Worm (Caenorhabditis elegans): Measurements from ENCODE around the gene F38E11.6.

Gene F38E11.6

ce11 chrIV:9511221-9511638 lies 43.9 kb upstream of the F38E11.6 start:
- TF ChIP-seq ets-5 (GFP tag; IDR thresholded peaks at IDR 0.05) (no peak), mep-1 (tag; optimal IDR thresholded peaks at IDR 0.05) (peak; percentile 74), unc-130 (tag; optimal IDR thresholded peaks at IDR 0.05) (peak; percentile 7), ceh-90 (tag; optimal IDR thresholded peaks at IDR 0.05) (no peak), ceh-82 (tag; optimal IDR thresholded peaks at IDR 0.05) (peak; percentile 84 to 87 (median 86)), dpl-1 (GFP tag; optimal IDR thresholded peaks at IDR 0.05) (peak; percentile 33 to 54 (median 48)), sptf-1 (tag; optimal IDR thresholded peaks at IDR 0.05) (no peak), vab-15 (tag; optimal IDR thresholded peaks at IDR 0.05) (no peak), efl-3 (GFP tag; optimal IDR thresholded peaks at IDR 0.05) (peak; percentile 36), unc-98 (GFP tag; IDR thresholded peaks at IDR 0.05) (no peak), ceh-8 (GFP tag; optimal IDR thresholded peaks at IDR 0.05) (peak; percentile 85), xbp-1 (tag; optimal IDR thresholded peaks at IDR 0.05) (peak; percentile 91), fkh-8 (tag; optimal IDR thresholded peaks at IDR 0.05) (peak; percentile 84), nhr-237 (tag; optimal IDR thresholded peaks at IDR 0.05) (peak; percentile 40), egl-27 (tag; optimal IDR thresholded peaks at IDR 0.05) (peak in 1 of 2 experiments; percentile 2), ces-1 (GFP tag; optimal IDR thresholded peaks at IDR 0.05) (no peak), lsy-2 (tag; optimal IDR thresholded peaks at IDR 0.05) (peak; percentile 72 to 80), C16A3.4 (tag; optimal IDR thresholded peaks at IDR 0.05) (peak; percentile 65), mef-2 (tag; optimal IDR thresholded peaks at IDR 0.05) (peak; percentile 48), pag-3 (tag; optimal IDR thresholded peaks at IDR 0.05; ENCODE audit: borderline replicate concordance, insufficient read depth) (no peak), lin-15B (tag; optimal IDR thresholded peaks at IDR 0.05) (peak; percentile 45), C34B4.2 (tag; optimal IDR thresholded peaks at IDR 0.05) (no peak), unc-86 (tag; optimal IDR thresholded peaks at IDR 0.05) (peak; percentile 82), hpl-2 (GFP tag; optimal IDR thresholded peaks at IDR 0.05) (no peak), nhr-84 (tag; optimal IDR thresholded peaks at IDR 0.05) (no peak), lin-14 (GFP tag; optimal IDR thresholded peaks at IDR 0.05) (peak; percentile 89), nhr-20 (tag; optimal IDR thresholded peaks at IDR 0.05) (peak; percentile 89), nhr-28 (tag; optimal IDR thresholded peaks at IDR 0.05) (no peak), aha-1 (tag; optimal IDR thresholded peaks at IDR 0.05) (no peak), efl-1 (optimal IDR thresholded peaks at IDR 0.05) (peak; percentile 73 to 78), efl-1 (GFP tag; optimal IDR thresholded peaks at IDR 0.05 in 1 of 2) (peak; percentile 61 to 97), elt-3 (tag; optimal IDR thresholded peaks at IDR 0.05) (peak in 5 of 6 experiments; percentile 31 to 61 (median 47)), fkh-4 (tag; optimal IDR thresholded peaks at IDR 0.05; ENCODE audit: borderline replicate concordance) (peak; percentile 13), C04F5.9 (tag; optimal IDR thresholded peaks at IDR 0.05) (peak; percentile 62), jun-1 (tag; optimal IDR thresholded peaks at IDR 0.05) (peak; percentile 52), nhr-76 (tag; optimal IDR thresholded peaks at IDR 0.05) (no peak), hlh-4 (tag; optimal IDR thresholded peaks at IDR 0.05) (no peak), fos-1 (tag; optimal IDR thresholded peaks at IDR 0.05) (peak; percentile 63), irx-1 (tag; optimal IDR thresholded peaks at IDR 0.05) (peak; percentile 85), lin-13 (GFP tag; optimal IDR thresholded peaks at IDR 0.05) (peak; percentile 70), ceh-88 (GFP tag; IDR thresholded peaks at IDR 0.05) (no peak; the same call in 1 of the 2 replicates), lin-39 (tag; optimal IDR thresholded peaks at IDR 0.05) (peak; percentile 82), swsn-7 (tag; optimal IDR thresholded peaks at IDR 0.05) (peak; percentile 93), grh-1 (GFP tag; IDR thresholded peaks at IDR 0.05) (peak; percentile 81), aly-2 (tag; optimal IDR thresholded peaks at IDR 0.05) (peak; percentile 89), nhr-11 (tag; optimal IDR thresholded peaks at IDR 0.05) (peak; percentile 17), elt-2 (tag; optimal IDR thresholded peaks at IDR 0.05) (no peak), pax-3 (tag; optimal IDR thresholded peaks at IDR 0.05) (peak; percentile 67), rnt-1 (tag; optimal IDR thresholded peaks at IDR 0.05) (peak; percentile 84), dsc-1 (tag; optimal IDR thresholded peaks at IDR 0.05) (peak; percentile 91), ztf-11 (tag; optimal IDR thresholded peaks at IDR 0.05) (peak in 1 of 2 experiments; percentile 84), nhr-47 (tag; optimal IDR thresholded peaks at IDR 0.05) (peak; percentile 95), lir-3 (tag; optimal IDR thresholded peaks at IDR 0.05; ENCODE audit: poor library complexity) (peak; percentile 55)

All from whole organism, L1 larva.